Fruit fly (Drosophila melanogaster) whole organism: ENCODE data around the gene CG9213.

Source experiments
- CG8478 ChIP-seq: fragments of >200 bp; optimal IDR thresholded peaks from 2 replicates; lab custom pipeline; 2018; ENCODE audit warnings: inconsistent platforms
- pan ChIP-seq: fragments of >200 bp; optimal IDR thresholded peaks from 2 replicates; lab custom pipeline; 2017
- psq ChIP-seq: fragments of >200 bp; optimal IDR thresholded peaks from 2 replicates; lab custom pipeline; 2017
- usp ChIP-seq: fragments of >200 bp; optimal IDR thresholded peaks from 2 replicates; lab custom pipeline; 2017; ENCODE audit warnings: missing biosample characterization, missing genetic modification characterization, mixed read lengths

- no peak for TF ChIP-seq CG8478
- no peak for TF ChIP-seq pan (lab: Kevin White, UChicago)
- TF ChIP-seq usp (GFP tag; lab: Kevin White, UChicago): no peak
- no peak for TF ChIP-seq psq (lab: Kevin White, UChicago)
These were observed 5.9 kb downstream of the CG9213 start for dm6 chrX:15568353-15568982.
